Fruit fly (Drosophila melanogaster) whole organism: Measurements from ENCODE around the gene Eip75B.

Experiments used
- CG8478 ChIP-seq: fragments of >200 bp; optimal IDR thresholded peaks from 2 replicates; lab custom pipeline; 2018; ENCODE audit warnings: inconsistent platforms
- Dll ChIP-seq: fragments of >200 bp; optimal IDR thresholded peaks from 2 replicates; lab custom pipeline; 2017
- EcR ChIP-seq, 2 experiments: fragments of >200 bp; optimal IDR thresholded peaks; 2 replicates each; lab custom pipeline; 2017; ENCODE audit warnings: missing biosample characterization in 2 of 2, missing genetic modification characterization in 2 of 2, missing genetic modification reagents in 2 of 2
- pan ChIP-seq: fragments of >200 bp; optimal IDR thresholded peaks from 2 replicates; lab custom pipeline; 2017
- psq ChIP-seq: fragments of >200 bp; optimal IDR thresholded peaks from 2 replicates; lab custom pipeline; 2017
- usp ChIP-seq: fragments of >200 bp; optimal IDR thresholded peaks from 2 replicates; lab custom pipeline; 2017; ENCODE audit warnings: missing biosample characterization, missing genetic modification characterization, mixed read lengths

dm6 chr3L:17999406-18000101, 64.9 kb downstream of the Eip75B start:
- TF ChIP-seq usp (GFP tag; lab: Kevin White, UChicago) (no peak), Dll (lab: Kevin White, UChicago) (peak; percentile 82), EcR (GFP tag; optimal IDR thresholded peaks at IDR 0.05; lab: Kevin White, UChicago) (peak; percentile 9 to 52), CG8478 (lab: Kevin White, UChicago) (no peak), pan (no peak), psq (lab: Kevin White, UChicago) (no peak)
